Fruit fly (Drosophila melanogaster): Measurements from ENCODE around the gene gw.

- TF ChIP-seq woc (GFP tag; optimal IDR thresholded peaks at IDR 0.05) = no peak
- TF ChIP-seq fru (GFP tag; optimal IDR thresholded peaks at IDR 0.05) = no peak
Observed at dm6 chr4:647388-647787, 13.0 kb downstream of the gw start.
